Fruit fly (Drosophila melanogaster): Measurements from ENCODE around the gene Karl.
A peak's percentile ranks its signal among the peaks of the same experiment; 100 is the strongest.

Gene Karl

dm6 chrX:11818047-11818766 is 31.0 kb downstream of the Karl start (continued):
- TF ChIP-seq CG4617 (GFP tag; optimal IDR thresholded peaks at IDR 0.05; ENCODE audit: borderline replicate concordance), result peak; percentile 76
- peak; percentile 95 for TF ChIP-seq Mes4 (GFP tag; optimal IDR thresholded peaks at IDR 0.05)
- TF ChIP-seq NK7.1 (GFP tag; optimal IDR thresholded peaks at IDR 0.05), result peak; percentile 87
- TF ChIP-seq Dll (GFP tag; IDR thresholded peaks at IDR 0.05; ENCODE audit: partially characterized antibody), result peak; percentile 47; the same call in 1 of the 4 replicates
- peak; percentile 85 for TF ChIP-seq Dad (GFP tag; optimal IDR thresholded peaks at IDR 0.05)
- TF ChIP-seq gem (tag; optimal IDR thresholded peaks at IDR 0.05), result peak; percentile 97
- no peak for TF ChIP-seq h (optimal IDR thresholded peaks at IDR 0.05)
- peak; percentile 95 for TF ChIP-seq CG2875 (GFP tag; optimal IDR thresholded peaks at IDR 0.05)
- peak; percentile 93 for TF ChIP-seq CG14014 (GFP tag; IDR thresholded peaks at IDR 0.05)
- peak; percentile 95 for TF ChIP-seq CG7839 (tag; optimal IDR thresholded peaks at IDR 0.05)
- peak; percentile 37; the same call in 1 of the 3 replicates for TF ChIP-seq Doc3 (GFP tag; IDR thresholded peaks at IDR 0.05; ENCODE audit: partially characterized antibody)
- peak; percentile 73 for TF ChIP-seq twi (tag; optimal IDR thresholded peaks at IDR 0.05)
- TF ChIP-seq Lhr (GFP tag; optimal IDR thresholded peaks at IDR 0.05), result peak; percentile 78
- peak; percentile 82 for TF ChIP-seq Hmx (GFP tag; optimal IDR thresholded peaks at IDR 0.05)
- peak; percentile 70 for TF ChIP-seq CG17186 (GFP tag; optimal IDR thresholded peaks at IDR 0.05)
- TF ChIP-seq CG18599 (GFP tag; optimal IDR thresholded peaks at IDR 0.05), result peak; percentile 96
- TF ChIP-seq fd64A (GFP tag; optimal IDR thresholded peaks at IDR 0.05), result peak; percentile 88
- peak; percentile 89 for TF ChIP-seq CG3847 (GFP tag; IDR thresholded peaks at IDR 0.05)
- TF ChIP-seq dati (GFP tag; IDR thresholded peaks at IDR 0.05), result peak; percentile 81
- TF ChIP-seq Side (GFP tag; optimal IDR thresholded peaks at IDR 0.05), result peak; percentile 96
- TF ChIP-seq Antp (GFP tag; optimal IDR thresholded peaks at IDR 0.05), result peak; percentile 95
- peak; percentile 92 for TF ChIP-seq CG6254 (GFP tag; optimal IDR thresholded peaks at IDR 0.05)
- TF ChIP-seq nerfin-1 (tag; optimal IDR thresholded peaks at IDR 0.05), result peak; percentile 90

DNA sequence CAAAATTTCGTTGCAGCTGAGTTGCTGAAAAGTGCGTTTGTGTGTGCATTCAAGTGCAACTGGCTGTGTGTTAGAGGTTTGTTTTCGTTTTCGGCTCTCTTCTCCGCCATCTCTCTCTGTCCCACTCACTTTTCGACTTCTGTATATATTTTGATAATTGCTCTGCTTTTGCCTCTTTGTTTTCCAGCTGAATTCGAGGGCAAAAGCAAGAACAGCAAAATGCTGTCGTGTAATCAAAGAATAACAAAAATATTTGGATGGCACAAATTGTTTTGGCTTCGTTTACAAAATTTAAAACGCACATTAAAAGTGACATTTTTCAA is 31.5 kb downstream of the Karl start:
- TF ChIP-seq Trl (optimal IDR thresholded peaks at IDR 0.05) (peak; percentile 41 to 89), Trl (GFP tag; optimal IDR thresholded peaks at IDR 0.05) (no peak), CG1832 (GFP tag; optimal IDR thresholded peaks at IDR 0.05) (peak; percentile 6), pnt (GFP tag; optimal IDR thresholded peaks at IDR 0.05) (no peak), CG3163 (GFP tag; optimal IDR thresholded peaks at IDR 0.05) (peak; percentile 11), yki (optimal IDR thresholded peaks at IDR 0.05) (peak; percentile 67), da (GFP tag; optimal IDR thresholded peaks at IDR 0.05) (no peak), sqz (GFP tag; optimal IDR thresholded peaks at IDR 0.05) (no peak), CG17361 (GFP tag; IDR thresholded peaks at IDR 0.05) (no peak; the same call in 2 of the 3 replicates), al (GFP tag; IDR thresholded peaks at IDR 0.05) (no peak), unpg (GFP tag; optimal IDR thresholded peaks at IDR 0.05) (no peak)

DNA sequence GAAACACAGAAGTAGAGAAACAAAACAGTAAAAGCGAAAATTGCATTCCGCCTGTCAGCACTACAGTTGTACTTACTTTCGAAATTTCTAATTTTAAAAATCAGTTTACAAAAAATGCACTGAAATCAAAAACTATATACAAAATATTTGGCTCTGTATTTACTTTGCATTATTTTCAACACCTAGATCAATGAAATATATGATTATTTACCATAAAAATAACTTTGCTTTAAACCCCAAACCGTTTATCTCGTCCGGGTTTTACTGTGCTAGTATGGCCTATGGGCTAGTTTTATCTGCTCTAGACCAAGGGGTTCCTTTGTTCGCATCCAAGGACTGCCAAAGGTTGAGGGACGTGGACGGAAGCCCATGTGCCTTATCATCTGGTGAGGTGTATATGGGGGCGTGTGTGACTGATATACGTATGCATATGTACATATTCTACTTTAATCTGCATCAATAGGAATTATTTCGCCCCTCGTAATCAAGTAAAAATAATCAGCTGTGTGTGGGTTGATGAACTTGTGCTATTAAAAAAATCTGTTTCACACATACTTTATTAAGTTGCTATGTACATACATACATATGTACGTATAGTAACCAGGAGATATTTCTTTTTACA is 32.2 kb downstream of the Karl start:
- TF ChIP-seq CG8765 (GFP tag; IDR thresholded peaks at IDR 0.05) (no peak), Dll (GFP tag; IDR thresholded peaks at IDR 0.05; ENCODE audit: partially characterized antibody) (no peak), tap (tag; optimal IDR thresholded peaks at IDR 0.05) (no peak), CG32772 (GFP tag; IDR thresholded peaks at IDR 0.05) (no peak), Drgx (GFP tag; IDR thresholded peaks at IDR 0.05) (0 out of 2 replicates have a peak, but pooled peaks have one; percentile 17), CG30020 (tag; optimal IDR thresholded peaks at IDR 0.05) (no peak), unpg (GFP tag; optimal IDR thresholded peaks at IDR 0.05) (no peak), sug (tag; optimal IDR thresholded peaks at IDR 0.05) (peak; percentile 22), grau (tag; optimal IDR thresholded peaks at IDR 0.05) (peak; percentile 58), Med (GFP tag) (peak; percentile 52), gem (tag; optimal IDR thresholded peaks at IDR 0.05) (peak; percentile 22), CG12744 (GFP tag; optimal IDR thresholded peaks at IDR 0.05) (no peak), exex (tag; optimal IDR thresholded peaks at IDR 0.05) (peak; percentile 9), fd64A (GFP tag; optimal IDR thresholded peaks at IDR 0.05) (no peak), mirr (GFP tag; optimal IDR thresholded peaks at IDR 0.05) (peak; percentile 62), bsh (GFP tag; optimal IDR thresholded peaks at IDR 0.05) (no peak), unc-4 (GFP tag; IDR thresholded peaks at IDR 0.05; ENCODE audit: partially characterized antibody) (no peak), vnd (GFP tag; IDR thresholded peaks at IDR 0.05; ENCODE audit: partially characterized antibody) (no peak)
